Fruit fly (Drosophila melanogaster) whole organism, pupa: ENCODE results near the gene Atg17.

ENCODE experiments used
- CG17806 ChIP-seq: fragments of 200-800 bp; sonication (Bioruptor generic); optimal IDR thresholded peaks from 2 replicates; lab custom pipeline; 2018; ENCODE audit warnings: missing biosample characterization, mild to moderate bottlenecking, missing genetic modification characterization, moderate library complexity
- Ets98B ChIP-seq: fragments of 200-800 bp; sonication (Bioruptor generic); IDR thresholded peaks from 2 replicates; pipeline ENCODE4 v1.3.6; 2022; ENCODE audit warnings: missing biosample characterization, missing genetic modification characterization
- Pif1A ChIP-seq: fragments of 200-800 bp; sonication (Bioruptor generic); optimal IDR thresholded peaks from 3 replicates; lab custom pipeline; 2016; ENCODE audit warnings: missing biosample characterization, missing genetic modification characterization

dm6 chr3R:5701104-5701503 lies 31.6 kb downstream of the Atg17 start:
- TF ChIP-seq Pif1A (GFP tag; lab: Kevin White, UChicago) = no peak
- TF ChIP-seq CG17806 (tag; lab: Kevin White, UChicago) = no peak
- peak; percentile 42; the same call in 1 of the 2 replicates for TF ChIP-seq Ets98B (GFP tag; lab: Robert Waterston, UW)
